Fruit fly (Drosophila melanogaster): Measurements from ENCODE around the gene fws.

Gene fws

DNA sequence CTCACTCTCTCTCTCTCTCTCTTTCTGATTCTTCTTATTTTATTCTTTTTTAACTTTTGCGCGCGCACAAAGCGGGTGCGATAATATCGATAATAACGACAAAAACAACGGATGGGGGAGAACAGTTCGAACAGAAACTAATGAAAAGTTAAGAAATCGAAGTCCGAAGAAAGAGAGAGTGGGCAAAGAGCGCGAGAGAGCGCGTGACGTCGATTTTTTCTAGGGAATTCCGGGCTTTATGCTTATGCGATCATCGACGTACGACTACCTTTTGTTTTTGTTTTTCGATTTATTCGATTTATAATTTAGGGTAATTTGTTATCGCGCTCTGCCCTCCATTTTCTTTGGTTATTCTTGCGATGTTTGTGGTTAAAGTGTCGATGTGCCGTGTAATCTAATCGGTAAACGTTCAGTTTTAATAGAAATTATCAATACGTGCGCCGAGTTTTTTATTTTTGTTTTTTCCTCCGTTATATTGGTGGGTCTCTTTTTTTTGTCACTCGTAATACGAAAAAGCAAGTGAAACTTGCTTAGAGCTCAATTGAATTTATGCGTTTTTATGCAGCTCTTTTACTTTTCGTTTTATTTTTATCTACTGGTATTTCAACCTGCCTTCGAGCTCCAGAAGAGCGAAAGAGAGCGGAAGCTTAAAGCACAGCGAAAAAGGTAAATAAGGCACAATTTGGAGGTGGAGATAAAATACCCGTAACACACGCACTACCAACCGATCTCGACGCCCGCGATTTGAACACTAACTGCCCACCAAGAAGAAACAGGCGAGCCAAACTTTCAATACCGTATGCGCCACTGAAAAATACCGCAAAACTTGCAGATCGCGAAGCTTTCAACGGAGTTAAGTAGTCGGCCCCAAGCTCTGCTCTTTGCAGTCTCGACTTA is 31.0 kb downstream of the fws start, which contains the start of gene dl:
dl (minus strand) TSS at position 757 of the 897 bp plus-strand sequence.
- TF ChIP-seq Dfd (GFP tag; optimal IDR thresholded peaks at IDR 0.05) (no peak), foxo (GFP tag; optimal IDR thresholded peaks at IDR 0.05) (peak in 1 of 2 experiments; percentile 47), Rel (GFP tag; optimal IDR thresholded peaks at IDR 0.05) (no peak), Rel (tag; optimal IDR thresholded peaks at IDR 0.05) (peak; percentile 67), usp (GFP tag; optimal IDR thresholded peaks at IDR 0.05) (no peak), GATAd (GFP tag; optimal IDR thresholded peaks at IDR 0.05) (no peak), brk (GFP tag; optimal IDR thresholded peaks at IDR 0.05) (peak; percentile 7), Myc (optimal IDR thresholded peaks at IDR 0.05) (no peak), Vsx2 (GFP tag; optimal IDR thresholded peaks at IDR 0.05; ENCODE audit: partially characterized antibody) (peak; percentile 19), Sp1 (GFP tag; optimal IDR thresholded peaks at IDR 0.05) (peak; percentile 11), Jra (GFP tag; optimal IDR thresholded peaks at IDR 0.05) (no peak), sage (GFP tag; optimal IDR thresholded peaks at IDR 0.05) (peak; percentile 26), br (GFP tag; optimal IDR thresholded peaks at IDR 0.05) (peak; percentile 26), HLH106 (tag; optimal IDR thresholded peaks at IDR 0.05) (no peak), Mio (GFP tag; optimal IDR thresholded peaks at IDR 0.05) (no peak), dl (GFP tag; optimal IDR thresholded peaks at IDR 0.05; ENCODE audit: insufficient read depth in 1 of 2, partially characterized antibody in 2 of 2) (peak; percentile 85), lola (GFP tag; optimal IDR thresholded peaks at IDR 0.05) (no peak), fru (GFP tag; optimal IDR thresholded peaks at IDR 0.05) (peak; percentile 46), woc (GFP tag; optimal IDR thresholded peaks at IDR 0.05) (peak; percentile 45), Abd-B (GFP tag; optimal IDR thresholded peaks at IDR 0.05) (no peak), pan (optimal IDR thresholded peaks at IDR 0.05) (no peak), dmrt93B (GFP tag; optimal IDR thresholded peaks at IDR 0.05) (no peak), CG32264 (GFP tag; optimal IDR thresholded peaks at IDR 0.05) (no peak), Hr83 (GFP tag; optimal IDR thresholded peaks at IDR 0.05; ENCODE audit: poor library complexity, severe bottlenecking) (peak; percentile 44), Dif (GFP tag; optimal IDR thresholded peaks at IDR 0.05; ENCODE audit: partially characterized antibody) (peak; percentile 88), Hr78 (GFP tag; optimal IDR thresholded peaks at IDR 0.05) (no peak), OdsH (GFP tag; optimal IDR thresholded peaks at IDR 0.05) (peak; percentile 19), N (GFP tag; optimal IDR thresholded peaks at IDR 0.05) (no peak), tai (GFP tag; optimal IDR thresholded peaks at IDR 0.05) (peak; percentile 44), rgr (GFP tag; optimal IDR thresholded peaks at IDR 0.05) (no peak), h (GFP tag; optimal IDR thresholded peaks at IDR 0.05) (peak; percentile 83), sv (GFP tag; optimal IDR thresholded peaks at IDR 0.05) (no peak), CrebA (GFP tag; optimal IDR thresholded peaks at IDR 0.05; ENCODE audit: borderline replicate concordance) (peak; percentile 33), ey (GFP tag; optimal IDR thresholded peaks at IDR 0.05) (peak; percentile 38), psq (GFP tag; optimal IDR thresholded peaks at IDR 0.05) (peak; percentile 52), jim (GFP tag; optimal IDR thresholded peaks at IDR 0.05) (peak; percentile 61), dsf (GFP tag; optimal IDR thresholded peaks at IDR 0.05; ENCODE audit: borderline replicate concordance) (no peak), CG9705 (GFP tag; optimal IDR thresholded peaks at IDR 0.05) (no peak), Hnf4 (GFP tag; optimal IDR thresholded peaks at IDR 0.05) (no peak)

- TF ChIP-seq OdsH (GFP tag; optimal IDR thresholded peaks at IDR 0.05) (no peak), Dif (GFP tag; optimal IDR thresholded peaks at IDR 0.05; ENCODE audit: partially characterized antibody) (peak; percentile 26), Rel (GFP tag; optimal IDR thresholded peaks at IDR 0.05) (no peak), Rel (tag; optimal IDR thresholded peaks at IDR 0.05) (peak; percentile 20), br (GFP tag; optimal IDR thresholded peaks at IDR 0.05) (no peak), usp (GFP tag; optimal IDR thresholded peaks at IDR 0.05) (no peak), fru (GFP tag; optimal IDR thresholded peaks at IDR 0.05) (no peak), tai (GFP tag; optimal IDR thresholded peaks at IDR 0.05) (no peak), foxo (GFP tag; optimal IDR thresholded peaks at IDR 0.05) (no peak), CrebA (GFP tag; optimal IDR thresholded peaks at IDR 0.05; ENCODE audit: borderline replicate concordance) (no peak), Abd-B (GFP tag; optimal IDR thresholded peaks at IDR 0.05) (no peak), rgr (GFP tag; optimal IDR thresholded peaks at IDR 0.05) (peak; percentile 11), dl (GFP tag; optimal IDR thresholded peaks at IDR 0.05; ENCODE audit: insufficient read depth in 1 of 2, partially characterized antibody in 2 of 2) (peak in 1 of 2 experiments; percentile 36), Dfd (GFP tag; optimal IDR thresholded peaks at IDR 0.05) (peak; percentile 66), Hr83 (GFP tag; optimal IDR thresholded peaks at IDR 0.05; ENCODE audit: poor library complexity, severe bottlenecking) (peak; percentile 46)
Observed at dm6 chr2L:17448435-17448834, 32.4 kb downstream of the fws start.

Measured in whole organism, wandering third instar larva.